Worm (Caenorhabditis elegans): ENCODE data around the gene cest-12.

The cest-12 gene

DNA sequence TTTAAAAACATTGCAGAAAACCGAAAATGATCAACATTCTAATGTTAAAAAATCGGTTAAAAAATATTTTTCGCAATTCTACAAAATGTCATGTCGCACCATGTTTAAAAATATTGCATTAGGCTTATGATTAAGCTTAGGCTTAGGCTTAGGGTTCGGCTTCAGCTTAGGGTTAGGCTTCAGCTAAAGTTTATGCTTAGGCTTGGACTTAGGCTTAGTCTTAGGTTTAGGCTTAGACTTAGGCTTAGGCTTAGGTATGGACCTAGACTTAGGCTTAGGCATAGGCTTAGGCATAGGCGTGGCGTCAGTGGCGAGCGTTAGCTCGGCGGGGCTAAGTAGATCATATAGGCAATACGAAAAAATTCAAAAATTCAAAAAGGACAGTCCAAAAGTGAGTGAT is 17.1 kb upstream of the cest-12 start:
- no peak for TF ChIP-seq rbr-2 (tag; optimal IDR thresholded peaks at IDR 0.05)
- TF ChIP-seq F10B5.3 (tag; optimal IDR thresholded peaks at IDR 0.05) = no peak
- no peak for TF ChIP-seq ces-1 (GFP tag; optimal IDR thresholded peaks at IDR 0.05)
- no peak for TF ChIP-seq zag-1 (tag; optimal IDR thresholded peaks at IDR 0.05)
- no peak for TF ChIP-seq mdl-1 (tag; optimal IDR thresholded peaks at IDR 0.05)
- no peak for TF ChIP-seq arid-1 (GFP tag; conservative IDR thresholded peaks at IDR 0.05)
- no peak for TF ChIP-seq hlh-30 (tag; optimal IDR thresholded peaks at IDR 0.05; ENCODE audit: insufficient read depth)
- no peak for TF ChIP-seq fos-1 (tag; optimal IDR thresholded peaks at IDR 0.05)
- TF ChIP-seq F26F4.8 (GFP tag; conservative IDR thresholded peaks at IDR 0.05) = no peak
- no peak for TF ChIP-seq ceh-28 (tag; optimal IDR thresholded peaks at IDR 0.05)
- no peak for TF ChIP-seq lin-39 (tag; optimal IDR thresholded peaks at IDR 0.05)
- TF ChIP-seq spr-1 (tag; optimal IDR thresholded peaks at IDR 0.05) = no peak

DNA sequence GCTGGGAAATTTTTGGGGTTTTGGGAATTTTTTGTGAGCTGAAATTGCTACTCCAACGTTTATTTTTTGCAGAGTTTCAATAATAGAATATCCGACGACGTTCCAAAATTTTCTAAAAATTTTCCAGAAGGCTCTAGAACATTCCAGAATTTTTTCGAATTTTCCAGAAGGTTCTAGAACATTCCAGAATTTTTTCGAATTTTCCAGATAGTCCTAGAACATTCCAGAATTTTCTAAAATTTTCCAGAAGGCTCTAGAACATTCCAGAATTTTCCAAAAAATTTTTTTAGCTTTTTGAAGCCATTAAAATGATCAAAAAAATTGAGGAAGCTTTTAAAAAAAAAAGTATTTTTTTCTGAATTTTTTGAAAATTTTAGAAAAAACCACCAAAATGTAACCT is 16.1 kb upstream of the cest-12 start:
- TF ChIP-seq cey-2 (tag; optimal IDR thresholded peaks at IDR 0.05; ENCODE audit: borderline replicate concordance, insufficient read depth) = no peak
- TF ChIP-seq nhr-28 (tag; optimal IDR thresholded peaks at IDR 0.05) = no peak
- TF ChIP-seq snpc-4 (tag; optimal IDR thresholded peaks at IDR 0.05) = no peak
- no peak for TF ChIP-seq lir-3 (tag; optimal IDR thresholded peaks at IDR 0.05)
- no peak for TF ChIP-seq F37D6.2 (tag; optimal IDR thresholded peaks at IDR 0.05)
- no peak for TF ChIP-seq F26F4.8 (GFP tag; conservative IDR thresholded peaks at IDR 0.05)
- TF ChIP-seq ceh-62 (tag; optimal IDR thresholded peaks at IDR 0.05) = no peak
- no peak for TF ChIP-seq dve-1 (tag; optimal IDR thresholded peaks at IDR 0.05; ENCODE audit: insufficient read depth)
- TF ChIP-seq nhr-76 (tag; optimal IDR thresholded peaks at IDR 0.05) = no peak
- no peak for TF ChIP-seq attf-4 (tag; optimal IDR thresholded peaks at IDR 0.05)
- no peak for TF ChIP-seq T26A8.4 (GFP tag; IDR thresholded peaks at IDR 0.05)
- TF ChIP-seq mdt-29 (GFP tag; IDR thresholded peaks at IDR 0.05) = no peak
- TF ChIP-seq mxl-3 (GFP tag; optimal IDR thresholded peaks at IDR 0.05) = no peak
- TF ChIP-seq daf-12 (tag; optimal IDR thresholded peaks at IDR 0.05) = no peak
- TF ChIP-seq rbr-2 (tag; optimal IDR thresholded peaks at IDR 0.05) = no peak
- TF ChIP-seq nhr-10 (tag; optimal IDR thresholded peaks at IDR 0.05) = no peak

ce11 chrIII:12121177-12121576 is 13.8 kb upstream of the cest-12 start:
- peak in 1 of 2 experiments; percentile 94 for TF ChIP-seq unc-62 (GFP tag; optimal IDR thresholded peaks at IDR 0.05 in 1 of 2)
- no peak for TF ChIP-seq unc-62 (tag; optimal IDR thresholded peaks at IDR 0.05)
- TF ChIP-seq zip-11 (GFP tag; IDR thresholded peaks at IDR 0.05) = no peak

- TF ChIP-seq nhr-237 (tag; optimal IDR thresholded peaks at IDR 0.05) (no peak), spr-3 (GFP tag; optimal IDR thresholded peaks at IDR 0.05) (no peak), F49E8.2 (tag; optimal IDR thresholded peaks at IDR 0.05; ENCODE audit: borderline replicate concordance) (no peak), nhr-48 (tag; optimal IDR thresholded peaks at IDR 0.05) (no peak), madf-9 (GFP tag; conservative IDR thresholded peaks at IDR 0.05) (no peak), ces-1 (GFP tag; optimal IDR thresholded peaks at IDR 0.05) (no peak), unc-130 (GFP tag; optimal IDR thresholded peaks at IDR 0.05) (no peak), pqm-1 (tag; optimal IDR thresholded peaks at IDR 0.05) (no peak), ZK337.2 (GFP tag; IDR thresholded peaks at IDR 0.05) (no peak), mep-1 (tag; optimal IDR thresholded peaks at IDR 0.05) (no peak), lin-1 (GFP tag; IDR thresholded peaks at IDR 0.05) (no peak)
Observed at ce11 chrIII:12119625-12120024, 12.3 kb upstream of the cest-12 start.

All from whole organism, L4 larva.